Worm (Caenorhabditis elegans): Measurements from ENCODE around the gene svh-5.

DNA sequence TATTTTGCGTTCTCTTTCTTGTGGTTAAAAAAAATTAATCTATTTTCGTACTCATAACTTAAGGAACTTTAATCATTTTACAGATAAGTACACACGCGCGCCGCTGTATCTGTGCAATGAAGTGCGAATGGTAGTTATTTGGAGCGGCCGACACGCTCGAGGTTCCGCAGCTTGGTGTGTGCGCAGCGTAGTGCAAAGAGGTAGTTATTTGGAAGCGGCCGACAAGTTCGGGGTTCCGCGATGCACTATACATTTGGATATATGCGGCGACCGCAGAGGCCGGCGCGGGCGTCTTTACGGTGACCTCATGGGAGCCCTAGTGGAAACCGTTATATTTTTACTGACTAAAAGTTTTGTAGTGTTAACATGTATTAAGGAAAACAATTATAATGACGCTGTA lies 15.0 kb upstream of the svh-5 start:
- no peak for TF ChIP-seq T23F11.4 (GFP tag; optimal IDR thresholded peaks at IDR 0.05)
- TF ChIP-seq madf-2 (tag; optimal IDR thresholded peaks at IDR 0.05): no peak
- no peak for TF ChIP-seq ceh-14 (tag; optimal IDR thresholded peaks at IDR 0.05)
- no peak for TF ChIP-seq odd-2 (tag; optimal IDR thresholded peaks at IDR 0.05)
- no peak for TF ChIP-seq pros-1 (tag; optimal IDR thresholded peaks at IDR 0.05)
- TF ChIP-seq pqm-1 (tag; optimal IDR thresholded peaks at IDR 0.05): no peak
- TF ChIP-seq ceh-22 (tag; optimal IDR thresholded peaks at IDR 0.05): no peak
- no peak for TF ChIP-seq ets-4 (tag; optimal IDR thresholded peaks at IDR 0.05)
- TF ChIP-seq sdc-2 (tag; optimal IDR thresholded peaks at IDR 0.05): no peak
- no peak for TF ChIP-seq tbx-2 (tag; optimal IDR thresholded peaks at IDR 0.05)
